Fruit fly (Drosophila melanogaster): ENCODE data around the gene Spag1.

- no peak for TF ChIP-seq CG14655 (GFP tag; optimal IDR thresholded peaks at IDR 0.05)
- no peak for TF ChIP-seq Pif1A (GFP tag; optimal IDR thresholded peaks at IDR 0.05)
- no peak for TF ChIP-seq CG9948 (tag; optimal IDR thresholded peaks at IDR 0.05)
- TF ChIP-seq fd96Ca (GFP tag; IDR thresholded peaks at IDR 0.05), result no peak
These were observed 11.1 kb upstream of the Spag1 start for dm6 chr3R:26936501-26936900.

Data from whole organism, pupa.